Worm (Caenorhabditis elegans) whole organism, early embryonic: ENCODE data around the gene rsks-1.

Experiments used
- F13C5.2 ChIP-seq: sonication (generic microtip); optimal IDR thresholded peaks from 2 replicates; lab custom pipeline; 2017; ENCODE audit warnings: mild to moderate bottlenecking, missing genetic modification characterization, inconsistent platforms, missing compliant biosample characterization
- aly-1 ChIP-seq: sonication (generic microtip); optimal IDR thresholded peaks from 2 replicates; lab custom pipeline; 2016; ENCODE audit warnings: missing genetic modification characterization, missing compliant biosample characterization
- ama-1 ChIP-seq: fragments of 150-350 bp; optimal IDR thresholded peaks from 2 replicates; lab custom pipeline; 2014
- ceh-36 ChIP-seq: sonication (generic microtip); optimal IDR thresholded peaks from 2 replicates; lab custom pipeline; 2016; ENCODE audit warnings: missing genetic modification characterization, inconsistent platforms, missing compliant biosample characterization
- flt-1 ChIP-seq: fragments of 200-800 bp; sonication (Bioruptor generic); IDR thresholded peaks from 2 replicates; pipeline ENCODE4 v1.3.6; 2022; ENCODE audit warnings: missing genetic modification characterization, missing compliant biosample characterization
- hnd-1 ChIP-seq: sonication (generic microtip); optimal IDR thresholded peaks from 2 replicates; lab custom pipeline; 2016; ENCODE audit warnings: missing genetic modification characterization, missing compliant biosample characterization
- pes-1 ChIP-seq: fragments of 200-800 bp; sonication (Bioruptor generic); IDR thresholded peaks from 2 replicates; pipeline ENCODE4 v1.3.6; 2022; ENCODE audit warnings: missing genetic modification reagents, missing genetic modification characterization, missing compliant biosample characterization
- tbx-11 ChIP-seq: fragments of 200-800 bp; sonication (Bioruptor generic); IDR thresholded peaks from 2 replicates; pipeline ENCODE4 v1.3.6; 2022; ENCODE audit warnings: missing genetic modification characterization, missing compliant biosample characterization

DNA sequence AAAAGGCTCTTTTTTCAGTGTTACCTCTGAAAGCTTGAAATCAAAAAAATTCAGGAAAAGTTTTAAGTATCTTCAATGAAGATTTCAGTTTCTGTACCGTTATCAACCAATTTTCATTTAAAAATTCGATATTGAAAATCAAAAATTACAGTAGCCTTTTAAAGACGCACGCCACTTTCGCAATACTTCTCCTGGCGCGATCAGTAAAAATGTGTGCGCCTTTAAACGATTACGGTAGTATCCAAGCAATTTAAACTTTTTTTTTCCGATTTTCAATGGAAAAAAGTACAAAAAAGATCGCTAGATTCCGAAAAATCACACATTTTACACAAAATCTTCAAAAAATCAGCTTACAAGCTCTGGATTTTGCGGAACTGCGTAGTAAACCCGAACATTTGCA, 45.0 kb downstream of the rsks-1 start:
- TF ChIP-seq ama-1 (lab: Kevin White, UChicago) (no peak), ceh-36 (tag; lab: Kevin White, UChicago) (no peak), F13C5.2 (tag; lab: Kevin White, UChicago) (no peak), aly-1 (tag; lab: Kevin White, UChicago) (no peak), flt-1 (no peak), pes-1 (no peak), hnd-1 (tag; lab: Kevin White, UChicago) (no peak), tbx-11 (no peak)
